Fruit fly (Drosophila melanogaster) whole organism, embryonic: ENCODE data around the gene shd.

Experiments
- Aef1 ChIP-seq: fragments of 200-800 bp; sonication (Bioruptor generic); IDR thresholded peaks from 3 replicates; pipeline ENCODE4 v1.3.6; 2022; ENCODE audit warnings: missing biosample characterization, missing genetic modification characterization
- Asciz ChIP-seq: fragments of 200-800 bp; sonication (Bioruptor generic); optimal IDR thresholded peaks from 2 replicates; lab custom pipeline; 2017; ENCODE audit warnings: missing biosample characterization, mild to moderate bottlenecking, missing genetic modification characterization, missing genetic modification reagents
- B-H2 ChIP-seq: fragments of 200-800 bp; sonication (Bioruptor generic); optimal IDR thresholded peaks from 2 replicates; lab custom pipeline; 2018; ENCODE audit warnings: missing biosample characterization, mild to moderate bottlenecking, missing genetic modification characterization
- BtbVII ChIP-seq: fragments of 200-800 bp; sonication (Bioruptor generic); optimal IDR thresholded peaks from 3 replicates; lab custom pipeline; 2017; ENCODE audit warnings: missing biosample characterization, mild to moderate bottlenecking, missing genetic modification characterization
- CG10274 ChIP-seq: fragments of 200-800 bp; sonication (Bioruptor generic); optimal IDR thresholded peaks from 3 replicates; lab custom pipeline; 2017; ENCODE audit warnings: missing biosample characterization, mild to moderate bottlenecking, missing genetic modification characterization
- CG11093 ChIP-seq: fragments of 200-800 bp; sonication (Bioruptor generic); IDR thresholded peaks from 3 replicates; pipeline ENCODE4 v1.3.6; 2022; ENCODE audit warnings: missing biosample characterization, missing genetic modification characterization
- CG11696 ChIP-seq: fragments of 200-800 bp; sonication (Bioruptor generic); IDR thresholded peaks from 2 replicates; pipeline ENCODE4 v1.3.6; 2022; ENCODE audit warnings: missing biosample characterization, missing genetic modification characterization
- CG12236 ChIP-seq: fragments of 200-800 bp; sonication (Bioruptor generic); optimal IDR thresholded peaks from 2 replicates; lab custom pipeline; 2016; ENCODE audit warnings: missing biosample characterization, missing genetic modification characterization
- CG1233 ChIP-seq: fragments of 200-800 bp; sonication (Bioruptor generic); optimal IDR thresholded peaks from 4 replicates; lab custom pipeline; 2018; ENCODE audit warnings: missing biosample characterization, mild to moderate bottlenecking, missing genetic modification characterization
- CG12744 ChIP-seq: fragments of 200-800 bp; sonication (Bioruptor generic); optimal IDR thresholded peaks from 2 replicates; lab custom pipeline; 2016; ENCODE audit warnings: missing biosample characterization, missing genetic modification characterization
- CG13123 ChIP-seq: fragments of 200-800 bp; sonication (Bioruptor generic); optimal IDR thresholded peaks from 2 replicates; lab custom pipeline; 2016; ENCODE audit warnings: missing biosample characterization, missing genetic modification characterization
- CG30403 ChIP-seq: fragments of 200-800 bp; sonication (Bioruptor generic); optimal IDR thresholded peaks from 3 replicates; lab custom pipeline; 2016; ENCODE audit warnings: missing biosample characterization, missing genetic modification characterization
- CG34376 ChIP-seq: fragments of 200-800 bp; sonication (Bioruptor generic); optimal IDR thresholded peaks from 2 replicates; lab custom pipeline; 2018; ENCODE audit warnings: missing biosample characterization, mild to moderate bottlenecking, missing genetic modification characterization
- CG5180 ChIP-seq: fragments of 200-800 bp; sonication (Bioruptor generic); optimal IDR thresholded peaks from 3 replicates; lab custom pipeline; 2017; ENCODE audit warnings: missing biosample characterization, missing genetic modification characterization, mild to moderate bottlenecking, moderate library complexity, missing genetic modification reagents
- CG6854 ChIP-seq: fragments of 200-800 bp; sonication (Bioruptor generic); optimal IDR thresholded peaks from 3 replicates; lab custom pipeline; 2017; ENCODE audit warnings: missing biosample characterization, mild to moderate bottlenecking, missing genetic modification characterization
- CG8290 ChIP-seq, 3 experiments: fragments of 200-800 bp; sonication (Bioruptor generic); optimal IDR thresholded peaks; 2 replicates each; lab custom pipeline; 2016 to 2019; ENCODE audit warnings: missing biosample characterization in 3 of 3, missing genetic modification characterization in 3 of 3, mild to moderate bottlenecking in 2 of 3, moderate library complexity in 1 of 3
- CG9215 ChIP-seq: fragments of 200-800 bp; sonication (Bioruptor generic); IDR thresholded peaks from 2 replicates; pipeline ENCODE4 v1.3.6; 2022; ENCODE audit warnings: missing biosample characterization, missing genetic modification characterization
- Dip3 ChIP-seq: fragments of 200-800 bp; sonication (Bioruptor generic); optimal IDR thresholded peaks from 3 replicates; lab custom pipeline; 2016; ENCODE audit warnings: missing biosample characterization, missing genetic modification characterization
- Elba2 ChIP-seq: fragments of 200-800 bp; sonication (Bioruptor generic); optimal IDR thresholded peaks from 3 replicates; lab custom pipeline; 2016; ENCODE audit warnings: missing biosample characterization, missing genetic modification characterization
- Fer3 ChIP-seq: fragments of 200-800 bp; sonication (Bioruptor generic); optimal IDR thresholded peaks from 2 replicates; lab custom pipeline; 2018; ENCODE audit warnings: missing biosample characterization, mild to moderate bottlenecking, missing genetic modification characterization, moderate library complexity
- HLH3B ChIP-seq: fragments of 200-800 bp; sonication (Bioruptor generic); IDR thresholded peaks from 2 replicates; pipeline ENCODE4 v1.3.6; 2022; ENCODE audit warnings: missing biosample characterization, missing genetic modification characterization
- Hr51 ChIP-seq, 2 experiments: fragments of 200-800 bp; sonication (Bioruptor generic); optimal IDR thresholded peaks; 2 replicates in 1 of 2; 3 replicates in 1 of 2; lab custom pipeline; 2016 to 2018; ENCODE audit warnings: missing biosample characterization in 2 of 2, missing genetic modification characterization in 2 of 2, mild to moderate bottlenecking in 1 of 2, moderate library complexity in 1 of 2
- Lim3 ChIP-seq: fragments of 200-800 bp; sonication (Bioruptor generic); IDR thresholded peaks from 2 replicates; pipeline ENCODE4 v1.3.6; 2022; ENCODE audit warnings: missing biosample characterization, missing genetic modification characterization
- Mes4 ChIP-seq: fragments of 200-800 bp; sonication (Bioruptor generic); optimal IDR thresholded peaks from 2 replicates; lab custom pipeline; 2016; ENCODE audit warnings: missing biosample characterization, missing genetic modification characterization
- Nf-YC ChIP-seq: fragments of 200-800 bp; optimal IDR thresholded peaks from 3 replicates; lab custom pipeline; 2019; ENCODE audit warnings: missing biosample characterization, mild to moderate bottlenecking, missing genetic modification characterization, moderate library complexity
- Sin3A ChIP-seq: fragments of >200 bp; optimal IDR thresholded peaks from 2 replicates; lab custom pipeline; 2018
- Sox102F ChIP-seq: fragments of 200-800 bp; sonication (Bioruptor generic); optimal IDR thresholded peaks from 2 replicates; lab custom pipeline; 2018; ENCODE audit warnings: missing biosample characterization, mild to moderate bottlenecking, missing genetic modification characterization, moderate library complexity
- YL-1 ChIP-seq: fragments of 200-800 bp; sonication (Bioruptor generic); optimal IDR thresholded peaks from 3 replicates; lab custom pipeline; 2017; ENCODE audit warnings: missing biosample characterization, mild to moderate bottlenecking, missing genetic modification characterization
- ap ChIP-seq: fragments of 200-800 bp; sonication (Bioruptor generic); IDR thresholded peaks from 2 replicates; pipeline ENCODE4 v1.3.6; 2022; ENCODE audit warnings: missing biosample characterization, missing genetic modification characterization
- bab2 ChIP-seq: fragments of 200-800 bp; sonication (Bioruptor generic); optimal IDR thresholded peaks from 2 replicates; lab custom pipeline; 2016; ENCODE audit warnings: missing biosample characterization, missing genetic modification characterization
- cad ChIP-seq: fragments of >200 bp; optimal IDR thresholded peaks from 2 replicates; lab custom pipeline; 2017; ENCODE audit warnings: missing biosample characterization, missing genetic modification characterization
- crol ChIP-seq: fragments of 200-800 bp; sonication (Bioruptor generic); IDR thresholded peaks from 2 replicates; pipeline ENCODE4 v1.3.6; 2022; ENCODE audit warnings: missing biosample characterization, missing genetic modification characterization
- dmrt99B ChIP-seq: fragments of 200-800 bp; sonication (Bioruptor generic); optimal IDR thresholded peaks from 2 replicates; lab custom pipeline; 2018; ENCODE audit warnings: missing biosample characterization, mild to moderate bottlenecking, missing genetic modification characterization, moderate library complexity
- eve ChIP-seq, 2 experiments: fragments of >200 bp; optimal IDR thresholded peaks; 2 replicates each; lab custom pipeline; 2017; ENCODE audit warnings: missing biosample characterization in 2 of 2, missing genetic modification characterization in 2 of 2
- gsb ChIP-seq: fragments of 200-800 bp; sonication (Bioruptor generic); IDR thresholded peaks from 2 replicates; pipeline ENCODE4 v1.3.6; 2022; ENCODE audit warnings: missing biosample characterization, missing genetic modification characterization
- gsb-n ChIP-seq: fragments of 200-800 bp; sonication (Bioruptor generic); optimal IDR thresholded peaks from 3 replicates; lab custom pipeline; 2018; ENCODE audit warnings: missing biosample characterization, mild to moderate bottlenecking, missing genetic modification characterization
- hkb ChIP-seq, 2 experiments: fragments of 200-800 bp in 1 of 2; fragments of >200 bp in 1 of 2; sonication (Bioruptor generic) in 1 of 2; IDR thresholded peaks in 1 of 2; optimal IDR thresholded peaks in 1 of 2; 2 replicates each; pipeline versions ENCODE4 v1.3.6 to Lab custom; 2017 to 2022; ENCODE audit warnings: missing biosample characterization in 1 of 2, missing genetic modification characterization in 1 of 2
- lab ChIP-seq: fragments of 200-800 bp; sonication (Bioruptor generic); optimal IDR thresholded peaks from 3 replicates; lab custom pipeline; 2017; ENCODE audit warnings: missing biosample characterization, missing genetic modification characterization, mild to moderate bottlenecking, moderate library complexity, missing genetic modification reagents
- lmd ChIP-seq: fragments of 200-800 bp; sonication (Bioruptor generic); IDR thresholded peaks from 2 replicates; pipeline ENCODE4 v1.3.6; 2022; ENCODE audit warnings: missing biosample characterization, missing genetic modification characterization
- nerfin-2 ChIP-seq: fragments of 200-800 bp; sonication (Bioruptor generic); IDR thresholded peaks from 2 replicates; pipeline ENCODE4 v1.3.6; 2022; ENCODE audit warnings: missing biosample characterization, missing genetic modification characterization; ENCODE audit not compliant: partially characterized antibody
- pan ChIP-seq, 4 experiments: fragments of >200 bp in 3 of 4; fragments of 200-800 bp in 1 of 4; sonication (Bioruptor generic) in 1 of 4; optimal IDR thresholded peaks in 3 of 4; IDR thresholded peaks in 1 of 4; 2 replicates each; pipeline versions ENCODE4 v1.3.6 to Lab custom; 2017 to 2022; ENCODE audit warnings: missing biosample characterization in 2 of 4, missing genetic modification characterization in 2 of 4, mixed read lengths in 1 of 4
- pho ChIP-seq: fragments of 200-800 bp; sonication (Bioruptor generic); optimal IDR thresholded peaks from 2 replicates; lab custom pipeline; 2016; ENCODE audit warnings: missing biosample characterization, missing genetic modification characterization
- run ChIP-seq: fragments of 200-800 bp; sonication (Bioruptor generic); optimal IDR thresholded peaks from 3 replicates; lab custom pipeline; 2018; ENCODE audit warnings: missing biosample characterization, mild to moderate bottlenecking, missing genetic modification characterization
- sd ChIP-seq: fragments of 200-800 bp; sonication (Bioruptor generic); optimal IDR thresholded peaks from 3 replicates; lab custom pipeline; 2018; ENCODE audit warnings: missing biosample characterization, mild to moderate bottlenecking, missing genetic modification characterization, moderate library complexity
- sens-2 ChIP-seq: fragments of 200-800 bp; sonication (Bioruptor generic); IDR thresholded peaks from 2 replicates; pipeline ENCODE4 v1.3.6; 2022; ENCODE audit warnings: missing biosample characterization, missing genetic modification characterization
- sisA ChIP-seq: fragments of 200-800 bp; sonication (Bioruptor generic); IDR thresholded peaks from 2 replicates; pipeline ENCODE4 v1.3.6; 2022; ENCODE audit warnings: missing biosample characterization, missing genetic modification characterization
- unpg ChIP-seq: fragments of 200-800 bp; sonication (Bioruptor generic); optimal IDR thresholded peaks from 3 replicates; lab custom pipeline; 2018; ENCODE audit warnings: missing biosample characterization, mild to moderate bottlenecking, missing genetic modification characterization, moderate library complexity
- zfh2 ChIP-seq: fragments of 200-800 bp; sonication (Bioruptor generic); optimal IDR thresholded peaks from 2 replicates; lab custom pipeline; 2016; ENCODE audit warnings: missing biosample characterization, missing genetic modification characterization

The shd gene

dm6 chr3L:14634773-14635563 lies 20.7 kb downstream of the shd start (continued):
- TF ChIP-seq pho (GFP tag; lab: Kevin White, UChicago) (no peak), CG30403 (GFP tag; lab: Kevin White, UChicago) (peak; percentile 67), Dip3 (GFP tag; lab: Kevin White, UChicago) (no peak), run (tag; lab: Kevin White, UChicago) (no peak), CG8290 (GFP tag; optimal IDR thresholded peaks at IDR 0.05; lab: Kevin White, UChicago) (peak; percentile 23), CG8290 (tag; optimal IDR thresholded peaks at IDR 0.05; lab: Kevin White, UChicago) (no peak), eve (GFP tag; optimal IDR thresholded peaks at IDR 0.05; lab: Kevin White, UChicago) (peak in 1 of 2 experiments; percentile 70), lmd (GFP tag; lab: Robert Waterston, UW) (peak; percentile 46; the same call in 1 of the 2 replicates), CG11093 (GFP tag; lab: Robert Waterston, UW) (0 out of 3 replicates have a peak, but pooled peaks have one; percentile 43), CG12744 (GFP tag; lab: Kevin White, UChicago) (no peak), HLH3B (GFP tag; lab: Robert Waterston, UW) (peak; percentile 20; the same call in 1 of the 2 replicates), lab (GFP tag; lab: Kevin White, UChicago) (peak; percentile 50), CG5180 (GFP tag; lab: Kevin White, UChicago) (peak; percentile 5), hkb (optimal IDR thresholded peaks at IDR 0.05; lab: Kevin White, UChicago) (no peak), hkb (GFP tag; IDR thresholded peaks at IDR 0.05; lab: Robert Waterston, UW) (0 out of 2 replicates have a peak, but pooled peaks have one; percentile 35), B-H2 (GFP tag; lab: Kevin White, UChicago) (no peak), Hr51 (GFP tag; optimal IDR thresholded peaks at IDR 0.05; lab: Kevin White, UChicago) (peak in 1 of 2 experiments; percentile 60), gsb-n (tag; lab: Kevin White, UChicago) (peak; percentile 87), Sox102F (GFP tag; lab: Kevin White, UChicago) (peak; percentile 64), ap (0 out of 2 replicates have a peak, but pooled peaks have one; percentile 11), Aef1 (GFP tag; lab: Robert Waterston, UW) (no peak), dmrt99B (tag; lab: Kevin White, UChicago) (peak; percentile 63), Elba2 (GFP tag; lab: Kevin White, UChicago) (no peak), CG13123 (GFP tag; lab: Kevin White, UChicago) (no peak), Mes4 (no peak), CG12236 (GFP tag; lab: Kevin White, UChicago) (no peak), sens-2 (GFP tag; lab: Robert Waterston, UW) (no peak), Lim3 (no peak), CG9215 (GFP tag; lab: Robert Waterston, UW) (no peak), Fer3 (tag; lab: Kevin White, UChicago) (peak; percentile 27), CG1233 (GFP tag; lab: Kevin White, UChicago) (peak; percentile 64), gsb (GFP tag; lab: Robert Waterston, UW) (no peak), cad (GFP tag; lab: Kevin White, UChicago) (no peak), zfh2 (no peak), nerfin-2 (GFP tag; lab: Robert Waterston, UW) (no peak), crol (GFP tag; lab: Robert Waterston, UW) (peak; percentile 98), CG34376 (GFP tag; lab: Kevin White, UChicago) (no peak), YL-1 (GFP tag; lab: Kevin White, UChicago) (no peak), CG11696 (GFP tag; lab: Robert Waterston, UW) (no peak), Asciz (GFP tag; lab: Kevin White, UChicago) (peak; percentile 23), sd (peak; percentile 83), CG6854 (GFP tag; lab: Kevin White, UChicago) (peak; percentile 18), CG10274 (GFP tag; lab: Kevin White, UChicago) (no peak), unpg (peak; percentile 73), Nf-YC (tag; lab: Kevin White, UChicago) (no peak), pan (optimal IDR thresholded peaks at IDR 0.05; lab: Kevin White, UChicago) (no peak), pan (GFP tag; optimal IDR thresholded peaks at IDR 0.05 in 1 of 2, IDR thresholded peaks at IDR 0.05 in 1 of 2) (peak in 1 of 2 experiments; percentile 51), BtbVII (GFP tag; lab: Kevin White, UChicago) (no peak), sisA (GFP tag; lab: Robert Waterston, UW) (peak; percentile 29; the same call in 1 of the 2 replicates), Sin3A (lab: Kevin White, UChicago) (no peak), bab2 (GFP tag; lab: Kevin White, UChicago) (no peak)
